Worm (Caenorhabditis elegans): Measurements from ENCODE around the gene fig-1.

fig-1 gene

DNA sequence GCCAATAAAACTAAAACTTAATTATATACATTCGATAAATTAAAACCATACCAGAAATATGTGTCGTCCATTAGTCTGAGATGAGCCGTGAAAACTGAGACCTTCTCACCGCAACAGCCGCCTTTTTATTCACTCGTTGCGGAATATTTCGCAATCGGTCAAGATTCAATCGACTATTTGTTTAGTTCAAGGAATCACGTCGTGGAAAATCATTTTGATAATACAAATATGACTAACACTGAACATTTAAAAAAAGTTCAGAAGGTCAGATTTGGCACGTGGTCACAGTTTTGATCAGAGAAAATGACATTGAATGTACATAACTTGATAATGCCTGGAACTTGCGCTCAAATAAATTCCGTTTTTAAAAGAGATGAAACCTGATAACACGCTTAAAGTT is 42.3 kb downstream of the fig-1 start, which contains the start of gene F17C11.11:
TSS of gene F17C11.11 (minus strand) at position 79 of the 400 bp plus-strand sequence.
- TF ChIP-seq unc-55 (GFP tag; optimal IDR thresholded peaks at IDR 0.05) = no peak
- no peak for TF ChIP-seq madf-2 (tag; optimal IDR thresholded peaks at IDR 0.05)
- TF ChIP-seq lin-11 (tag; optimal IDR thresholded peaks at IDR 0.05) = no peak

DNA sequence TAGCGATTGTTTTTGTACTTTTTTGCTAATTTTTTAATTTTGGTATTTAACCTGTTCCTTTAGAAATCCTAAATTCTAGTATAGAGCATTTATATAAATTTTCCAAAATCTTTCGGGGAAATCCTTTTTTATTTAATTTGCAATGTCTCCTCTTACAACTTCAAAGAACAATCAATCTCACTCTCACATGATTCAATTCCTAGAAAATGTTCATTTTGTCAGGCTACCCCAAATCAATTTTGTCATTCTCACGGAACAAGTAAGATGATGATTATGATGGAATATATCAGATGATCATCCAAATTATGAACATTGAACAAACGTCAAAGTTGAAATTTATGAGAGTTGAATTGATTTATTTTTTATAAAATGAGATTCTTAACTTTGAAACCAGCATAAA is 43.7 kb downstream of the fig-1 start:
- no peak for TF ChIP-seq T23F11.4 (GFP tag; optimal IDR thresholded peaks at IDR 0.05)
- no peak for TF ChIP-seq ttx-3 (tag; optimal IDR thresholded peaks at IDR 0.05)
- no peak for TF ChIP-seq dve-1 (tag; optimal IDR thresholded peaks at IDR 0.05)
- no peak for TF ChIP-seq ceh-48 (tag; optimal IDR thresholded peaks at IDR 0.05)
- TF ChIP-seq hlh-15 (tag; optimal IDR thresholded peaks at IDR 0.05) = no peak
- TF ChIP-seq F13H6.1 (tag; optimal IDR thresholded peaks at IDR 0.05) = no peak
- TF ChIP-seq fkh-10 (GFP tag; optimal IDR thresholded peaks at IDR 0.05) = no peak
- no peak for TF ChIP-seq mec-3 (tag; optimal IDR thresholded peaks at IDR 0.05; ENCODE audit: borderline replicate concordance)
- TF ChIP-seq nhr-232 (tag; optimal IDR thresholded peaks at IDR 0.05) = no peak
- TF ChIP-seq ceh-45 (GFP tag; IDR thresholded peaks at IDR 0.05) = no peak

DNA sequence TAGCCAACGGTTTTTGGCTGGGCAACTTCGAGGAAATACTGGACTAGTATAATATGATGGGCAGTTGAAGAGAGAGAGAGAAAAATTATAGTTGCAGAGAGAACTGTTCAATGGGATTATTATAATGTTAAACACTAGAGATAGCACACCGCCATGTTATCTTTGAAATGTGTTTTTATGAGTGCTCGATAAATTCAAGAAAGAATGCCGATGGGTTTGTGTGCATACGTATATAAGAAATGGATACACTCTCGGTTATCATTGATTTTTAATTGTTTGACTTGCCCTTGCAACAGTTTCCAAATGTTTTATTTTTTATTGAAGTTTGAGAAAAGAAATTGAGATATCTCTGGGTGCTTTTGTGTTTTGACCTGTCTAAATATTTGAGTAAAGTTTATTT is 44.3 kb downstream of the fig-1 start, which contains the start of gene F17C11.12:
TSS of gene F17C11.12 (minus strand) at position 240 of the 400 bp plus-strand sequence.
- TF ChIP-seq ceh-19 (GFP tag; optimal IDR thresholded peaks at IDR 0.05) = no peak
- TF ChIP-seq elt-2 (tag; optimal IDR thresholded peaks at IDR 0.05) = peak; percentile 44

DNA sequence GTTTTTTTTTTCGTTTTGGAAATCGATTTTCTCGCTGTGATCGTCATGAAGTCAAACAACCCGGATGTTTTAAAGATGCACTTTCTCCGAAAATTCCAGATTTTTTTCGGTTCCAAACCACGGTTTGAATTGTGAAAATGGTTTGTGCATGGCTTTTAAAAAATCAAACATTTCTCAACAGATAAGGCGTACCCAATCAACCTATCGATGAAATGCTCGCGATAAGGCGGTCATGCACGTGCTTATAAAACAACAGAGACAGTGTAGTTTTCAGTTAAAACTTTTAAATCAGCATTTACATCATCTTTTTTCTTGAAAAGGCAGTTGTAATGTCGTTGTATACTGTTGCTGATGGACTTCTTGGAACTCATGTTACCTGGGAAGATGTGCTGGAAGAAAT is 48.6 kb downstream of the fig-1 start, which contains the start of gene F58B4.5:
TSS of gene F58B4.5 (plus strand) at position 283 of the 400 bp plus-strand sequence.
- TF ChIP-seq hlh-8 (tag; optimal IDR thresholded peaks at IDR 0.05) = no peak
- peak; percentile 63 for TF ChIP-seq elt-2 (tag; optimal IDR thresholded peaks at IDR 0.05)

DNA sequence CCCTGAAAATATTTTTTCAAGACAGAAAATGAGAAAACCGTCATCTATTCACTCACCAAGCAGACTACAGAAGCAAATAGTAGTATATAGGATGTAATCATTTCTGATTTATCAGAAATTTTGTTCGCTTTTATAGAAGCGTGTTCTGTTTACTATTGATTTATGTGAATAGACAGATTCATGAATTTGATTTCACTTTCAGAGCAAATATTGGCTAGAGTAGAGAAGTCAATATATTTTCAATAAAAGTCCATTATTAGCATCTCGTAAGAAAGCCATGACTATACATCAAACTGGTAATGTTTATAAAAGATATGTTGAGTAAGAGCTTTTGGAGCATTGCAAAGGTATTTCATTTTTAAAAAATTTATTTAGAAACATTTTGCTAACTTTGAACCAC is 49.8 kb downstream of the fig-1 start, which contains the start of gene scvp-1:
TSS of gene scvp-1 (minus strand) at position 101 of the 400 bp plus-strand sequence.
- TF ChIP-seq hlh-15 (tag; optimal IDR thresholded peaks at IDR 0.05) = no peak
- TF ChIP-seq lin-11 (tag; optimal IDR thresholded peaks at IDR 0.05) = no peak
- no peak for TF ChIP-seq sdc-2 (tag; optimal IDR thresholded peaks at IDR 0.05)
- TF ChIP-seq ahr-1 (tag; optimal IDR thresholded peaks at IDR 0.05) = no peak
- TF ChIP-seq eyg-1 (tag; optimal IDR thresholded peaks at IDR 0.05) = no peak
- no peak for TF ChIP-seq madf-2 (tag; optimal IDR thresholded peaks at IDR 0.05)
- TF ChIP-seq K09A11.1 (tag; optimal IDR thresholded peaks at IDR 0.05; ENCODE audit: insufficient read depth) = no peak
- TF ChIP-seq hlh-6 (tag; optimal IDR thresholded peaks at IDR 0.05) = no peak
- TF ChIP-seq ref-2 (tag; optimal IDR thresholded peaks at IDR 0.05) = no peak
- TF ChIP-seq che-1 (tag; optimal IDR thresholded peaks at IDR 0.05) = no peak
- no peak for TF ChIP-seq hlh-8 (tag; optimal IDR thresholded peaks at IDR 0.05)
- TF ChIP-seq pha-4 (tag; optimal IDR thresholded peaks at IDR 0.05) = no peak
- TF ChIP-seq F13H6.1 (tag; optimal IDR thresholded peaks at IDR 0.05) = no peak
- TF ChIP-seq T23F11.4 (GFP tag; optimal IDR thresholded peaks at IDR 0.05) = no peak

DNA sequence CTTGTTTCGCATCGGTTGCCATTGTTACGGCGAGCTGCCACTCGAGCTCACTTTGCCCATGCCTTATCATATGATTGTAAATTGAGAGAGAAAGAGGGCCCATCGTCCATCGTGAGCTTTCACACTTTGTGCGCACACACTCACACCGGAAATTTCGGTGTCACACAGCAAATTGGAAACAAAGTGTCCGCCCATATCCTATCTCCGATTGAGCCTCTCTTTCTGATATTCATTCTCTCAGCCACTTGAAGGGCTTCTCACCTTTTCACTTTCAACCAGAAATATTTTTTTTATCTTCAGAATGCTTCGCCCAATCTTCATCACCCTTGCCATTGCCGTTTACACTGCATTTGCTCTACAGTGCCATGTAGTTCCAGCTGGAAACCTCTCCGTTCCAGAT is 51.5 kb downstream of the fig-1 start, which contains the start of gene F58B4.3:
TSS of gene F58B4.3 (plus strand) at position 301 of the 400 bp plus-strand sequence.
- no peak for TF ChIP-seq lin-11 (tag; optimal IDR thresholded peaks at IDR 0.05)
- no peak for TF ChIP-seq ceh-24 (tag; optimal IDR thresholded peaks at IDR 0.05)
- no peak for TF ChIP-seq T23F11.4 (GFP tag; optimal IDR thresholded peaks at IDR 0.05)
- TF ChIP-seq zip-5 (tag; optimal IDR thresholded peaks at IDR 0.05) = no peak
- no peak for TF ChIP-seq ceh-18 (tag; optimal IDR thresholded peaks at IDR 0.05)
- no peak for TF ChIP-seq unc-42 (tag; optimal IDR thresholded peaks at IDR 0.05)
- no peak for TF ChIP-seq dmd-4 (tag; optimal IDR thresholded peaks at IDR 0.05; ENCODE audit: borderline replicate concordance)
- no peak for TF ChIP-seq nfya-1 (tag; optimal IDR thresholded peaks at IDR 0.05)
- no peak for TF ChIP-seq pros-1 (tag; optimal IDR thresholded peaks at IDR 0.05)
- no peak for TF ChIP-seq tbx-7 (tag; optimal IDR thresholded peaks at IDR 0.05)
- TF ChIP-seq ceh-30 (tag; optimal IDR thresholded peaks at IDR 0.05) = no peak
